Fruit fly (Drosophila melanogaster): ENCODE data around the gene CG5199.

Gene CG5199

DNA sequence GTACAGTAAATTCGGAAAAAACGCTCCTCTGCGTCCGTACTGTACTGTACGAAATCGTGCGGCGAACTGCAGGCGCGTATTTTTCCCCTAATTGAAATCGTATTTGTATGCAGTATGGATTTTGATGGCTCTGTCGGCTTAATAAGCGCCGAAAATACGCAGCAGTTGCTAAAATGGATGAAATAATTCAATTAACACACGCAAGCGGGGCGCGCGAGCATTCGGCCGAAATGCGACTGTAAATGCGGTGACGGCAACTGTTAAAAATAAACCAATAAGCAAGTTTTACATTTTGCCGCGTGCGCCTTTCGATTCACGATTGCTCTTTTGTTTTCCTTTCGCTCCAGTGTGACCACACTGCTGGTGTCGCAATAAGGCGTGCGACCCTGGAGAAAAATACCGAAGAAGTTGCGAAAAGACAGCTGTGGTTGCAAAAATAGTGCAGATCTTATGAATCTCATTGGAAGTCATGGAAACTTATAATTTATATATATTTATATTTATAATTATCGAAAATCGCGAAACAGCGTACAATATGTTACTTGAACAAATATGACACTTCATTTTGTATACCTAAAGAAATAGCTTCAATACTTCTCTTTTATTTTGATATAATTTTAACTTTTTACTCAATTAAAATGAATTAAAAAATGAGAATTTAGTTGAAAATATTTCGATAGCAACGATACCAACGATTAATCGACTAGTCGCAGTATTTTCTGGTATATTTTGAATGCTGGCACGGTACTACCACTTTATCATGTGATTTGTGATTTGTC is 20.5 kb upstream of the CG5199 start, which contains the start of the genes CG32428 and CG5969 (continued):
- TF ChIP-seq CG1792 (GFP tag; optimal IDR thresholded peaks at IDR 0.05) = no peak
- TF ChIP-seq CG4360 (GFP tag; IDR thresholded peaks at IDR 0.05) = no peak
- TF ChIP-seq sens (GFP tag) = peak; percentile 22
- TF ChIP-seq cas (GFP tag; IDR thresholded peaks at IDR 0.05) = no peak
- TF ChIP-seq CG1024 (GFP tag; IDR thresholded peaks at IDR 0.05) = no peak
- TF ChIP-seq pum (GFP tag; optimal IDR thresholded peaks at IDR 0.05) = peak; percentile 12
- TF ChIP-seq exex (tag; optimal IDR thresholded peaks at IDR 0.05) = peak; percentile 8
- no peak for TF ChIP-seq unc-4 (GFP tag; IDR thresholded peaks at IDR 0.05; ENCODE audit: partially characterized antibody)
- peak; percentile 54 for TF ChIP-seq CG17328 (GFP tag; IDR thresholded peaks at IDR 0.05)
- no peak for TF ChIP-seq CG8765 (GFP tag; IDR thresholded peaks at IDR 0.05)
- TF ChIP-seq lov (optimal IDR thresholded peaks at IDR 0.05) = no peak
- no peak for TF ChIP-seq lov (GFP tag; IDR thresholded peaks at IDR 0.05)
- TF ChIP-seq CG3407 (GFP tag; optimal IDR thresholded peaks at IDR 0.05) = no peak
- no peak for TF ChIP-seq Mes4 (GFP tag; optimal IDR thresholded peaks at IDR 0.05)
- peak; percentile 35 for TF ChIP-seq dm (GFP tag; optimal IDR thresholded peaks at IDR 0.05)
- TF ChIP-seq NfI (GFP tag; optimal IDR thresholded peaks at IDR 0.05) = peak; percentile 67
- TF ChIP-seq CG17568 (GFP tag; optimal IDR thresholded peaks at IDR 0.05) = no peak
- no peak for TF ChIP-seq CG6791 (GFP tag; IDR thresholded peaks at IDR 0.05; ENCODE audit: partially characterized antibody)
- no peak for TF ChIP-seq stc (GFP tag; IDR thresholded peaks at IDR 0.05)
- no peak for TF ChIP-seq pita (GFP tag; optimal IDR thresholded peaks at IDR 0.05)
- TF ChIP-seq tio (GFP tag; optimal IDR thresholded peaks at IDR 0.05) = no peak
- peak; percentile 72 for TF ChIP-seq lab (GFP tag; optimal IDR thresholded peaks at IDR 0.05)
- TF ChIP-seq NC2α (GFP tag; optimal IDR thresholded peaks at IDR 0.05) = no peak
- no peak for TF ChIP-seq lola (GFP tag; optimal IDR thresholded peaks at IDR 0.05)
- TF ChIP-seq pfk (GFP tag; optimal IDR thresholded peaks at IDR 0.05) = no peak
- TF ChIP-seq CG4424 (GFP tag; optimal IDR thresholded peaks at IDR 0.05) = peak; percentile 37
- TF ChIP-seq Bdp1 (GFP tag; optimal IDR thresholded peaks at IDR 0.05) = no peak

DNA sequence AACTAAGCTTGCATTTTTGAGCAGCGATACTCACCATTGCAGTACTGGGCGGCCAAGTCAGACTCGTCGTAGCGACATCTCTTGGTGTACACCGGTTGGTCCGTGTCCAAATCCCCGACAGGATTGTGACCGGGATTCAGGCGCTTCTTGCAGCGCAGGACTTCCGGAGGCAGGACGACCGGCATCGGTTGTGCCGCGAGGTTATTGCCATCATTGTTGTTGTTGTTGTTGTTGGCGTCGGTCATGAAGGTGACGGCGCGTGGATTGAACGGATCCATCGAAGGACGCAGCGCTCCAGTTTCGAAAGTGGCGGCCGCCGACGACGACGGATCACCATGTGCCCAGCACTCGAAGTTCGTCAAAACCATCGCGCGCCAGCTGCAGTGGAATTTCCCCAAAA is 19.9 kb upstream of the CG5199 start:
- TF ChIP-seq Med (GFP tag) = peak; percentile 68
- TF ChIP-seq caup (GFP tag; optimal IDR thresholded peaks at IDR 0.05; ENCODE audit: severe bottlenecking) = no peak
- TF ChIP-seq CG11398 (GFP tag; optimal IDR thresholded peaks at IDR 0.05) = no peak
- TF ChIP-seq da (GFP tag; optimal IDR thresholded peaks at IDR 0.05) = peak; percentile 21
- no peak for TF ChIP-seq tna (GFP tag; IDR thresholded peaks at IDR 0.05; ENCODE audit: partially characterized antibody)
- no peak for TF ChIP-seq psq (GFP tag; optimal IDR thresholded peaks at IDR 0.05)
- TF ChIP-seq CG6854 (GFP tag; optimal IDR thresholded peaks at IDR 0.05) = no peak
- no peak for TF ChIP-seq gsb-n (tag; optimal IDR thresholded peaks at IDR 0.05)
- peak; percentile 85 for TF ChIP-seq CG4360 (GFP tag; IDR thresholded peaks at IDR 0.05)
- no peak for TF ChIP-seq fd64A (GFP tag; optimal IDR thresholded peaks at IDR 0.05)
- TF ChIP-seq CG7928 (GFP tag; optimal IDR thresholded peaks at IDR 0.05) = no peak
- TF ChIP-seq Hand (GFP tag; optimal IDR thresholded peaks at IDR 0.05) = no peak
- TF ChIP-seq CG34422 (GFP tag; IDR thresholded peaks at IDR 0.05) = no peak
- TF ChIP-seq vvl (GFP tag; IDR thresholded peaks at IDR 0.05) = no peak
- no peak for TF ChIP-seq lov (optimal IDR thresholded peaks at IDR 0.05)
- TF ChIP-seq lov (GFP tag; IDR thresholded peaks at IDR 0.05) = 0 out of 3 replicates have a peak, but pooled peaks have one; percentile 50
- TF ChIP-seq CG3407 (GFP tag; optimal IDR thresholded peaks at IDR 0.05) = no peak
- no peak for TF ChIP-seq Sox100B (GFP tag; optimal IDR thresholded peaks at IDR 0.05)
- no peak for TF ChIP-seq Rfx (GFP tag; IDR thresholded peaks at IDR 0.05)
- TF ChIP-seq Dad (GFP tag; optimal IDR thresholded peaks at IDR 0.05) = no peak
- TF ChIP-seq CG2120 (GFP tag; optimal IDR thresholded peaks at IDR 0.05) = no peak
- TF ChIP-seq CG11247 (GFP tag; IDR thresholded peaks at IDR 0.05) = no peak
- no peak for TF ChIP-seq CG7987 (GFP tag; optimal IDR thresholded peaks at IDR 0.05)
- no peak for TF ChIP-seq pita (GFP tag; optimal IDR thresholded peaks at IDR 0.05)
- no peak for TF ChIP-seq CrebB (tag; optimal IDR thresholded peaks at IDR 0.05)
- no peak for TF ChIP-seq amos (GFP tag; IDR thresholded peaks at IDR 0.05; ENCODE audit: partially characterized antibody)
- no peak for TF ChIP-seq Scr (GFP tag; IDR thresholded peaks at IDR 0.05; ENCODE audit: partially characterized antibody)
